Fruit fly (Drosophila melanogaster) whole organism: ENCODE results near the gene Calr.

Source experiments
- CG8478 ChIP-seq: fragments of >200 bp; optimal IDR thresholded peaks from 2 replicates; lab custom pipeline; 2018; ENCODE audit warnings: inconsistent platforms
- Dll ChIP-seq: fragments of >200 bp; optimal IDR thresholded peaks from 2 replicates; lab custom pipeline; 2017
- EcR ChIP-seq, 2 experiments: fragments of >200 bp; optimal IDR thresholded peaks; 2 replicates each; lab custom pipeline; 2017; ENCODE audit warnings: missing biosample characterization in 2 of 2, missing genetic modification characterization in 2 of 2, missing genetic modification reagents in 2 of 2
- psq ChIP-seq: fragments of >200 bp; optimal IDR thresholded peaks from 2 replicates; lab custom pipeline; 2017

DNA sequence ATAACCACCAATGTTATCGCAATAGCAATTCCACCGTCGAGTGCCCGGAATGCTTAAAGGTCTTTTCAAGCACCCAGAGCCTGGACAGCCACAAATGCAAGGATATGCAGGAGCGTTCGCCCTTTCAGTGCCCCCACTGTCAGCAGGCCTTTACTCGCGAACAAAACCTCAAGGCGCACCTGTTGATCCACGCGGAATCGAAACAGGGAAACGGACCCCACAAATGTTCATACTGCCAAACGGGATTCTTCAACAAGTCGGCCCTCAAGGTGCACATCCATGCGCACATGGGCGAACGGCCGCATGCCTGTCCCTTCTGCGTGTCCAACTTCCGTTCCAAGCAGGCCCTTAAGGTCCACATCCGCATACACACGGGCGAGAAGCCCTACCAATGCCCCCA lies 2.6 kb downstream of the Calr start:
- TF ChIP-seq CG8478 (lab: Kevin White, UChicago): no peak
- TF ChIP-seq EcR (GFP tag; optimal IDR thresholded peaks at IDR 0.05; lab: Kevin White, UChicago): no peak
- no peak for TF ChIP-seq Dll
- TF ChIP-seq psq (lab: Kevin White, UChicago): no peak
